1 worm cellular context compared by ENCODE assay signal in the genomic region with DNA sequence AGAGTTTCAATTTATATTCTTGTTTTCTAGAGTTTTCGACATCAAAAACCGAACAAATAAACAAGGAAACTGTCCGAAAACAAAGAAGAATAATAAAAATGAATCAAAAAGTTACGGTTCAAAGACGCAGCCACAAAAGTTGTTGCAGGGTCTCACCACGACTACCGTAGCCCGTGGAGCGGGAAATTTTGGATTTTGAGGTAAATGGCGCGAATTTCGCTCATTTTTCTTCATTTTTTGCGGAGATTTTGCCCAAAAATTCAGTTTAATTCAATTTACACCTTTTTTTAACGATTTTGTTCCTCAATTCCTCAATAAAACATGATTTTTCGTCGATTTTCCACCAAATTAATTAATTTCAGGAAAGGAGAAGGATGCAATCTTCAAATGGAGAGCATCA.
TF ChIP-seq lines count a peak whose summit lies in the region.

TSS of gene mex-1 (plus strand) at position 363 of the 400 bp plus-strand sequence.

TF ChIP-seq in whole organism, young adult, 124 proteins besides CTCF, POLR2A, EP300 and RAD21 (continued from another document):
- no peak for TF ChIP-seq nhr-80 (tag; optimal IDR thresholded peaks at IDR 0.05; lab: Kevin White, UChicago)
- TF ChIP-seq lsl-1 (GFP tag; optimal IDR thresholded peaks at IDR 0.05; lab: Kevin White, UChicago), result peak; percentile 100
- peak; percentile 99 for TF ChIP-seq efl-1 (GFP tag; optimal IDR thresholded peaks at IDR 0.05; lab: Kevin White, UChicago)
- no peak for TF ChIP-seq hmg-20 (GFP tag; IDR thresholded peaks at IDR 0.05; lab: Robert Waterston, UW)
- TF ChIP-seq madf-8 (GFP tag; conservative IDR thresholded peaks at IDR 0.05; lab: Robert Waterston, UW), result peak; percentile 98
- no peak for TF ChIP-seq die-1 (tag; optimal IDR thresholded peaks at IDR 0.05; lab: Kevin White, UChicago)
- no peak for TF ChIP-seq ztf-6 (GFP tag; IDR thresholded peaks at IDR 0.05; lab: Robert Waterston, UW)
- TF ChIP-seq fkh-3 (tag; optimal IDR thresholded peaks at IDR 0.05; lab: Kevin White, UChicago), result no peak
- no peak for TF ChIP-seq B0261.1 (tag; optimal IDR thresholded peaks at IDR 0.05; lab: Kevin White, UChicago)
- peak; percentile 68 for TF ChIP-seq tbp1 (GFP tag; optimal IDR thresholded peaks at IDR 0.05; lab: Kevin White, UChicago)
- TF ChIP-seq nfya-2 (GFP tag; IDR thresholded peaks at IDR 0.05; lab: Robert Waterston, UW), result 0 out of 2 replicates have a peak, but pooled peaks have one; percentile 73
- TF ChIP-seq bed-2 (GFP tag; IDR thresholded peaks at IDR 0.05; lab: Robert Waterston, UW), result no peak
- no peak for TF ChIP-seq F57A8.1 (GFP tag; optimal IDR thresholded peaks at IDR 0.05; lab: Kevin White, UChicago)
- TF ChIP-seq pbrm-1 (GFP tag; IDR thresholded peaks at IDR 0.05; lab: Robert Waterston, UW), result peak; percentile 87
- TF ChIP-seq T26A5.8 (tag; optimal IDR thresholded peaks at IDR 0.05; lab: Kevin White, UChicago), result no peak
- no peak for TF ChIP-seq hlh-12 (tag; optimal IDR thresholded peaks at IDR 0.05; lab: Kevin White, UChicago)
- TF ChIP-seq nhr-90 (tag; optimal IDR thresholded peaks at IDR 0.05; lab: Kevin White, UChicago), result no peak
- TF ChIP-seq lin-54 (GFP tag; optimal IDR thresholded peaks at IDR 0.05; lab: Kevin White, UChicago), result peak; percentile 92
- peak; percentile 90 for TF ChIP-seq dox-1 (GFP tag; IDR thresholded peaks at IDR 0.05; lab: Robert Waterston, UW)
- TF ChIP-seq rcor-1 (GFP tag; IDR thresholded peaks at IDR 0.05; lab: Robert Waterston, UW), result peak; percentile 92
- no peak for TF ChIP-seq nhr-179 (tag; optimal IDR thresholded peaks at IDR 0.05; lab: Kevin White, UChicago)
- peak; percentile 100 for TF ChIP-seq F33H1.4 (GFP tag; IDR thresholded peaks at IDR 0.05; lab: Robert Waterston, UW)
- no peak for TF ChIP-seq somi-1 (GFP tag; optimal IDR thresholded peaks at IDR 0.05; lab: Kevin White, UChicago)
- no peak for TF ChIP-seq cebp-2 (GFP tag; IDR thresholded peaks at IDR 0.05; lab: Robert Waterston, UW)
- TF ChIP-seq Y95B8A.8 (GFP tag; IDR thresholded peaks at IDR 0.05; lab: Robert Waterston, UW), result peak; percentile 90
- no peak for TF ChIP-seq let-526 (GFP tag; IDR thresholded peaks at IDR 0.05; lab: Robert Waterston, UW)
- TF ChIP-seq ceh-91 (GFP tag; IDR thresholded peaks at IDR 0.05; lab: Robert Waterston, UW), result peak; percentile 98
- no peak for TF ChIP-seq gei-17 (GFP tag; optimal IDR thresholded peaks at IDR 0.05; lab: Kevin White, UChicago)
- TF ChIP-seq sptf-2 (GFP tag; optimal IDR thresholded peaks at IDR 0.05; lab: Kevin White, UChicago), result no peak
- no peak for TF ChIP-seq F52B5.7 (tag; optimal IDR thresholded peaks at IDR 0.05; lab: Kevin White, UChicago)
- peak; percentile 100 for TF ChIP-seq madf-6 (GFP tag; IDR thresholded peaks at IDR 0.05; lab: Robert Waterston, UW)
- TF ChIP-seq nhr-120 (GFP tag; IDR thresholded peaks at IDR 0.05; lab: Robert Waterston, UW), result no peak
- TF ChIP-seq snpc-1.3 (tag; optimal IDR thresholded peaks at IDR 0.05; lab: Kevin White, UChicago; ENCODE audit: insufficient read depth), result peak; percentile 93
- TF ChIP-seq attf-6 (GFP tag; IDR thresholded peaks at IDR 0.05; lab: Robert Waterston, UW), result peak; percentile 78
- no peak for TF ChIP-seq hlh-26 (GFP tag; conservative IDR thresholded peaks at IDR 0.05; lab: Robert Waterston, UW)
- TF ChIP-seq ztf-3 (GFP tag; optimal IDR thresholded peaks at IDR 0.05; lab: Kevin White, UChicago), result no peak
- TF ChIP-seq pha-4 (tag; optimal IDR thresholded peaks at IDR 0.05; lab: Kevin White, UChicago), result no peak
- peak; percentile 89 for TF ChIP-seq mcd-1 (GFP tag; IDR thresholded peaks at IDR 0.05; lab: Robert Waterston, UW)
- no peak for TF ChIP-seq ZK185.1 (tag; optimal IDR thresholded peaks at IDR 0.05; lab: Kevin White, UChicago; ENCODE audit: poor library complexity, severe bottlenecking)
- TF ChIP-seq ztf-25 (GFP tag; IDR thresholded peaks at IDR 0.05; lab: Robert Waterston, UW), result no peak
- no peak for TF ChIP-seq rpc-1 (optimal IDR thresholded peaks at IDR 0.05; lab: Kevin White, UChicago)
- no peak for TF ChIP-seq rpc-1 (tag; optimal IDR thresholded peaks at IDR 0.05; lab: Kevin White, UChicago)
- no peak for TF ChIP-seq C06A6.2 (GFP tag; conservative IDR thresholded peaks at IDR 0.05; lab: Robert Waterston, UW)
- TF ChIP-seq ets-4 (GFP tag; optimal IDR thresholded peaks at IDR 0.05; lab: Kevin White, UChicago), result no peak
- TF ChIP-seq nhr-27 (tag; optimal IDR thresholded peaks at IDR 0.05; lab: Kevin White, UChicago), result no peak
- TF ChIP-seq bed-1 (GFP tag; IDR thresholded peaks at IDR 0.05; lab: Robert Waterston, UW), result no peak
- peak; percentile 96 for TF ChIP-seq snpc-3.4 (tag; optimal IDR thresholded peaks at IDR 0.05; lab: Kevin White, UChicago)
- TF ChIP-seq F49E8.2 (tag; optimal IDR thresholded peaks at IDR 0.05; lab: Kevin White, UChicago; ENCODE audit: insufficient read depth), result peak; percentile 78
- TF ChIP-seq lin-35 (GFP tag; optimal IDR thresholded peaks at IDR 0.05; lab: Kevin White, UChicago), result peak in 2 of 3 experiments; percentile 19 to 81
- TF ChIP-seq lir-1 (GFP tag; conservative IDR thresholded peaks at IDR 0.05; lab: Robert Waterston, UW), result peak; percentile 66; the same call in 1 of the 2 replicates
- no peak for TF ChIP-seq tbx-9 (tag; optimal IDR thresholded peaks at IDR 0.05; lab: Kevin White, UChicago; ENCODE audit: borderline replicate concordance)
- TF ChIP-seq rec-8 (tag; optimal IDR thresholded peaks at IDR 0.05; lab: Kevin White, UChicago), result no peak
- no peak for TF ChIP-seq F23B12.7 (tag; optimal IDR thresholded peaks at IDR 0.05; lab: Kevin White, UChicago; ENCODE audit: insufficient read depth)
- TF ChIP-seq ceh-27 (GFP tag; optimal IDR thresholded peaks at IDR 0.05; lab: Kevin White, UChicago), result no peak
- TF ChIP-seq lsy-27 (tag; optimal IDR thresholded peaks at IDR 0.05; lab: Kevin White, UChicago; ENCODE audit: borderline replicate concordance, insufficient read depth), result peak; percentile 28
- no peak for TF ChIP-seq ceh-58 (GFP tag; IDR thresholded peaks at IDR 0.05; lab: Robert Waterston, UW)
- no peak for TF ChIP-seq hrde-1 (tag; optimal IDR thresholded peaks at IDR 0.05; lab: Kevin White, UChicago; ENCODE audit: borderline replicate concordance)
- peak; percentile 91 for TF ChIP-seq ceh-100 (GFP tag; IDR thresholded peaks at IDR 0.05; lab: Robert Waterston, UW)
- TF ChIP-seq hmg-1.2 (GFP tag; IDR thresholded peaks at IDR 0.05; lab: Robert Waterston, UW), result peak; percentile 70
- no peak for TF ChIP-seq B0035.1 (tag; optimal IDR thresholded peaks at IDR 0.05; lab: Kevin White, UChicago)
- peak; percentile 98 for TF ChIP-seq D2030.7 (GFP tag; IDR thresholded peaks at IDR 0.05; lab: Robert Waterston, UW)
- peak; percentile 91 for TF ChIP-seq B0019.2 (GFP tag; conservative IDR thresholded peaks at IDR 0.05; lab: Robert Waterston, UW)
- no peak for TF ChIP-seq K12H6.12 (tag; optimal IDR thresholded peaks at IDR 0.05; lab: Kevin White, UChicago)
- no peak for TF ChIP-seq let-607 (tag; optimal IDR thresholded peaks at IDR 0.05; lab: Kevin White, UChicago)
- no peak for TF ChIP-seq attf-5 (GFP tag; optimal IDR thresholded peaks at IDR 0.05; lab: Kevin White, UChicago)
- no peak for TF ChIP-seq ceh-79 (tag; optimal IDR thresholded peaks at IDR 0.05; lab: Kevin White, UChicago)
- peak; percentile 66 for TF ChIP-seq athp-1 (tag; optimal IDR thresholded peaks at IDR 0.05; lab: Kevin White, UChicago)
- TF ChIP-seq zfh-2 (GFP tag; conservative IDR thresholded peaks at IDR 0.05; lab: Robert Waterston, UW), result no peak
- TF ChIP-seq zim-3 (tag; optimal IDR thresholded peaks at IDR 0.05; lab: Kevin White, UChicago), result no peak
- TF ChIP-seq F37B4.10 (GFP tag; IDR thresholded peaks at IDR 0.05; lab: Robert Waterston, UW), result 0 out of 2 replicates have a peak, but pooled peaks have one; percentile 32
- TF ChIP-seq madf-3 (GFP tag; IDR thresholded peaks at IDR 0.05; lab: Robert Waterston, UW), result peak; percentile 99
- TF ChIP-seq ekl-4 (GFP tag; IDR thresholded peaks at IDR 0.05; lab: Robert Waterston, UW), result peak; percentile 91
- TF ChIP-seq attf-3 (GFP tag; conservative IDR thresholded peaks at IDR 0.05; lab: Robert Waterston, UW), result peak; percentile 76
- TF ChIP-seq Y67H2A.10 (GFP tag; conservative IDR thresholded peaks at IDR 0.05; lab: Robert Waterston, UW), result 0 out of 2 replicates have a peak, but pooled peaks have one; percentile 33
